Fruit fly (Drosophila melanogaster): ENCODE results near the gene CG11885.

The CG11885 gene

dm6 chr2L:441927-442691 lies 20.9 kb upstream of the CG11885 start (continued):
- TF ChIP-seq kni (GFP tag; optimal IDR thresholded peaks at IDR 0.05) (peak; percentile 10), Bteb2 (GFP tag; optimal IDR thresholded peaks at IDR 0.05) (no peak), CG8478 (optimal IDR thresholded peaks at IDR 0.05) (no peak), CG17385 (GFP tag; optimal IDR thresholded peaks at IDR 0.05) (peak; percentile 75), tup (GFP tag; optimal IDR thresholded peaks at IDR 0.05) (peak; percentile 59), gcm2 (GFP tag; optimal IDR thresholded peaks at IDR 0.05) (no peak), Meics (GFP tag; optimal IDR thresholded peaks at IDR 0.05) (peak; percentile 37), cas (GFP tag; IDR thresholded peaks at IDR 0.05) (no peak), CG32532 (GFP tag; IDR thresholded peaks at IDR 0.05) (peak; percentile 65; the same call in 1 of the 2 replicates), Xbp1 (GFP tag; optimal IDR thresholded peaks at IDR 0.05) (peak; percentile 86), Sry-β (GFP tag; optimal IDR thresholded peaks at IDR 0.05) (peak; percentile 31), kah (GFP tag; optimal IDR thresholded peaks at IDR 0.05) (peak; percentile 31), Hr39 (optimal IDR thresholded peaks at IDR 0.05) (no peak), CG15269 (tag; optimal IDR thresholded peaks at IDR 0.05) (no peak), al (GFP tag; IDR thresholded peaks at IDR 0.05) (no peak), CG17829 (tag; optimal IDR thresholded peaks at IDR 0.05) (peak; percentile 91), bsh (GFP tag; optimal IDR thresholded peaks at IDR 0.05) (peak; percentile 88 to 89), dimm (GFP tag; IDR thresholded peaks at IDR 0.05) (peak; percentile 35; the same call in 1 of the 2 replicates), CG6765 (GFP tag; optimal IDR thresholded peaks at IDR 0.05) (no peak), CG14710 (tag; optimal IDR thresholded peaks at IDR 0.05) (peak; percentile 85), Asciz (GFP tag; optimal IDR thresholded peaks at IDR 0.05) (peak; percentile 79), CG4404 (GFP tag; IDR thresholded peaks at IDR 0.05) (peak; percentile 83), ftz-f1 (GFP tag; optimal IDR thresholded peaks at IDR 0.05) (peak; percentile 20), CG10274 (GFP tag; optimal IDR thresholded peaks at IDR 0.05) (no peak), salm (tag; optimal IDR thresholded peaks at IDR 0.05) (peak; percentile 73), dm (GFP tag; optimal IDR thresholded peaks at IDR 0.05) (peak; percentile 68), chm (GFP tag; IDR thresholded peaks at IDR 0.05) (peak; percentile 78; the same call in 1 of the 2 replicates), zfh1 (GFP tag; IDR thresholded peaks at IDR 0.05) (peak; percentile 94), slou (GFP tag; optimal IDR thresholded peaks at IDR 0.05) (peak; percentile 2), ham (GFP tag; IDR thresholded peaks at IDR 0.05) (no peak), hkb (optimal IDR thresholded peaks at IDR 0.05) (no peak), hkb (GFP tag; IDR thresholded peaks at IDR 0.05) (peak; percentile 88), nerfin-2 (GFP tag; IDR thresholded peaks at IDR 0.05; ENCODE audit: partially characterized antibody) (no peak), Mad (GFP tag; optimal IDR thresholded peaks at IDR 0.05) (peak; percentile 77), lmd (GFP tag; IDR thresholded peaks at IDR 0.05) (peak; percentile 77), repo (GFP tag; optimal IDR thresholded peaks at IDR 0.05) (peak; percentile 73), sug (tag; optimal IDR thresholded peaks at IDR 0.05) (no peak), btn (GFP tag; optimal IDR thresholded peaks at IDR 0.05) (peak; percentile 81), CG34376 (GFP tag; optimal IDR thresholded peaks at IDR 0.05) (no peak), cato (GFP tag; optimal IDR thresholded peaks at IDR 0.05; ENCODE audit: borderline replicate concordance) (peak; percentile 73), CG8290 (GFP tag; optimal IDR thresholded peaks at IDR 0.05) (peak; percentile 82), CG8290 (tag; optimal IDR thresholded peaks at IDR 0.05) (no peak), ato (GFP tag; IDR thresholded peaks at IDR 0.05; ENCODE audit: partially characterized antibody) (no peak), wek (GFP tag; optimal IDR thresholded peaks at IDR 0.05) (peak; percentile 66), Dad (GFP tag; optimal IDR thresholded peaks at IDR 0.05) (peak; percentile 67), CG8924 (tag; optimal IDR thresholded peaks at IDR 0.05) (peak; percentile 84), wdn (GFP tag; IDR thresholded peaks at IDR 0.05) (peak; percentile 27; the same call in 1 of the 2 replicates), abd-A (tag; optimal IDR thresholded peaks at IDR 0.05) (no peak), CG12391 (tag; optimal IDR thresholded peaks at IDR 0.05) (peak; percentile 87), unpg (GFP tag; optimal IDR thresholded peaks at IDR 0.05) (no peak), seq (GFP tag; IDR thresholded peaks at IDR 0.05) (peak; percentile 74)

Data from whole organism, embryonic.